Fruit fly (Drosophila melanogaster) S2 (cell line): ENCODE data around the gene CG4836.

Experiments used
- CG8478 ChIP-seq: fragments of >200 bp; optimal IDR thresholded peaks from 2 replicates; lab custom pipeline; 2018
- CTCF ChIP-seq, 2 experiments: fragments of >200 bp; optimal IDR thresholded peaks; 2 replicates each; lab custom pipeline; 2018

DNA sequence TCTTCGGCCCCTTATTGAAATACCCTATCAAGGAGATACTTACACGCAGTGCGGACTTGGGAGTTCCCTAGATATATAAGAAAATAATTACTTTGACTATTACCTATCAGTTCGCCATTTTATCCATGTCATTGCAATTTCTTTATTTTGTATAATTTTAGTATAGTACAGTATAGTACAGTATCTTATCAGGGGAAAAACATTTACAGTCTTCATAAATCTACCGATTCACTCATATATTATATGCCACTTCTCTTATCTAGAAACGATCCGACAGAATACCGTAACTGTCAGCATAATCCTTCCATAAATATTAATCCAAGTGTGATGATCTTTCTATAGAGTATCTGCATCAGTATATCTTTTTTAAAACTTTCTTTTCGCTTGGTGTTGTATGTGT lies 17.2 kb upstream of the CG4836 start:
- TF ChIP-seq CG8478 (lab: Kevin White, UChicago) (no peak), CTCF (optimal IDR thresholded peaks at IDR 0.05; lab: Kevin White, UChicago) (no peak)
